Worm (Caenorhabditis elegans) whole organism, mixed stage, embryonic: ENCODE measurements around the gene Y53F4B.36.

Experiments
- blmp-1 ChIP-seq: fragments of 150-350 bp; optimal IDR thresholded peaks from 2 replicates; lab custom pipeline; 2014; ENCODE audit warnings: missing biosample characterization, missing genetic modification characterization
- nhr-12 ChIP-seq: fragments of 150-350 bp; optimal IDR thresholded peaks from 2 replicates; lab custom pipeline; 2014; ENCODE audit warnings: missing biosample characterization, missing genetic modification characterization
- ztf-11 ChIP-seq: fragments of 150-350 bp; optimal IDR thresholded peaks from 2 replicates; lab custom pipeline; 2014; ENCODE audit warnings: missing biosample characterization, missing genetic modification characterization

DNA sequence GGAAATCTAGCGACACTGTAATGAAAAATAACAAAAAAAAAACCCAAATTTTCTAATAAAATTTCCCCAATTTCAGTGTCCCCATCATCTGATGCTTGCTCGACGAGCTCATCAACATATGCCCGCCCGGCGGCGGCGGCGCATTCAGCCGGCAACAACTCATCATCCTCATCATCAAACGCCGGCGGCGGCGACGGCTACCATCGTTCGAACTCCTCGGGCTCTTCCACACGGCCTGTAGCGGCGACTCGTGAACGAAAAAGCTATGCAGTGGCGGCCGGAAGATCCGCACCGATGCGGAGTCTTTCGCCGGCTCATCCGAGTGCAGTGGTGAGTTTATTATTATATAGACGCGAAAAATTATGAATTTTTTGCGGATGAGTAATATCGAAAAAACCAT lies 44.4 kb downstream of the Y53F4B.36 start:
- TF ChIP-seq nhr-12 (tag; lab: Kevin White, UChicago) (no peak), blmp-1 (tag; lab: Kevin White, UChicago) (no peak), ztf-11 (tag; lab: Kevin White, UChicago) (no peak)
